Worm (Caenorhabditis elegans) whole organism, L1 larva: ENCODE data around the gene ins-1.
A peak's percentile ranks its signal among the peaks of the same experiment; 100 is the strongest.

Experiments
- C04F5.9 ChIP-seq: sonication (generic microtip); optimal IDR thresholded peaks from 2 replicates; lab custom pipeline; 2016; ENCODE audit warnings: missing genetic modification characterization, missing compliant biosample characterization
- C16A3.4 ChIP-seq: fragments of 150-350 bp; optimal IDR thresholded peaks from 2 replicates; lab custom pipeline; 2014; ENCODE audit warnings: missing biosample characterization, missing genetic modification characterization
- C34B4.2 ChIP-seq: sonication (generic microtip); optimal IDR thresholded peaks from 2 replicates; lab custom pipeline; 2017; ENCODE audit warnings: mild to moderate bottlenecking, missing genetic modification characterization, missing compliant biosample characterization
- F16B12.6 ChIP-seq: fragments of 150-350 bp; optimal IDR thresholded peaks from 2 replicates; lab custom pipeline; 2014; ENCODE audit warnings: missing biosample characterization, missing genetic modification characterization
- alr-1 ChIP-seq: fragments of 200-800 bp; sonication (Bioruptor generic); optimal IDR thresholded peaks from 2 replicates; lab custom pipeline; 2018; ENCODE audit warnings: borderline replicate concordance, mild to moderate bottlenecking, missing genetic modification characterization, missing compliant biosample characterization
- aly-2 ChIP-seq: fragments of 150-350 bp; optimal IDR thresholded peaks from 2 replicates; lab custom pipeline; 2014; ENCODE audit warnings: missing biosample characterization, missing genetic modification characterization
- ama-1 ChIP-seq: fragments of 150-350 bp; optimal IDR thresholded peaks from 2 replicates; lab custom pipeline; 2014
- blmp-1 ChIP-seq: fragments of 150-350 bp; optimal IDR thresholded peaks from 2 replicates; lab custom pipeline; 2014; ENCODE audit warnings: missing biosample characterization, missing genetic modification characterization
- ceh-63 ChIP-seq: fragments of 200-800 bp; sonication (Bioruptor generic); optimal IDR thresholded peaks from 2 replicates; lab custom pipeline; 2018; ENCODE audit warnings: mild to moderate bottlenecking, missing genetic modification characterization, missing compliant biosample characterization
- ceh-82 ChIP-seq, 3 experiments: fragments of 150-350 bp in 1 of 3; sonication (generic microtip) in 2 of 3; optimal IDR thresholded peaks; 2 replicates each; lab custom pipeline; 2014 to 2017; ENCODE audit warnings: missing biosample characterization in 3 of 3, missing genetic modification characterization in 3 of 3
- ceh-88 ChIP-seq: fragments of 200-800 bp; sonication (Bioruptor generic); IDR thresholded peaks from 2 replicates; pipeline ENCODE4 v1.3.6; 2022; ENCODE audit warnings: missing genetic modification characterization, missing compliant biosample characterization
- dsc-1 ChIP-seq: sonication (generic microtip); optimal IDR thresholded peaks from 2 replicates; lab custom pipeline; 2016; ENCODE audit warnings: mild to moderate bottlenecking, missing genetic modification characterization, missing compliant biosample characterization
- efl-1 ChIP-seq, 4 experiments: fragments of 150-350 bp; optimal IDR thresholded peaks in 3 of 4; peaks in 1 of 4; 1 replicate in 1 of 4; 2 replicates in 3 of 4; lab custom pipeline; 2014; ENCODE audit warnings: missing biosample characterization in 2 of 4, missing genetic modification characterization in 2 of 4, missing genetic modification reagents in 2 of 4
- efl-3 ChIP-seq: fragments of 200-800 bp; sonication (Bioruptor generic); optimal IDR thresholded peaks from 2 replicates; lab custom pipeline; 2018; ENCODE audit warnings: mild to moderate bottlenecking, missing genetic modification characterization, missing compliant biosample characterization
- egl-13 ChIP-seq: sonication (generic microtip); optimal IDR thresholded peaks from 2 replicates; lab custom pipeline; 2016; ENCODE audit warnings: missing genotype, missing genetic modification reagents, missing genetic modification characterization, missing compliant biosample characterization
- elt-2 ChIP-seq: sonication (generic microtip); optimal IDR thresholded peaks from 2 replicates; lab custom pipeline; 2016; ENCODE audit warnings: missing genetic modification characterization, mild to moderate bottlenecking, inconsistent platforms, missing compliant biosample characterization, missing genetic modification reagents
- elt-3 ChIP-seq, 6 experiments: fragments of 150-350 bp in 1 of 6; sonication (generic microtip); optimal IDR thresholded peaks; 2 replicates each; lab custom pipeline; 2017 to 2018; ENCODE audit warnings: missing biosample characterization in 6 of 6, missing genetic modification characterization in 6 of 6, inconsistent platforms in 1 of 6
- ets-5 ChIP-seq: fragments of 200-800 bp; sonication (Bioruptor generic); IDR thresholded peaks from 2 replicates; pipeline ENCODE4 v1.3.6; 2022; ENCODE audit warnings: missing genetic modification characterization, missing compliant biosample characterization
- fos-1 ChIP-seq: fragments of 150-350 bp; optimal IDR thresholded peaks from 2 replicates; lab custom pipeline; 2014; ENCODE audit warnings: missing biosample characterization, missing genetic modification characterization
- grh-1 ChIP-seq: fragments of 200-800 bp; sonication (Bioruptor generic); IDR thresholded peaks from 2 replicates; pipeline ENCODE4 v1.3.6; 2022; ENCODE audit warnings: missing genetic modification reagents, missing genetic modification characterization, missing compliant biosample characterization
- hlh-17 ChIP-seq: fragments of 200-800 bp; sonication (Bioruptor generic); optimal IDR thresholded peaks from 2 replicates; lab custom pipeline; 2018; ENCODE audit warnings: missing genetic modification characterization, mild to moderate bottlenecking, missing compliant biosample characterization, moderate library complexity, borderline replicate concordance
- hlh-4 ChIP-seq: sonication (generic microtip); optimal IDR thresholded peaks from 2 replicates; lab custom pipeline; 2016; ENCODE audit warnings: mild to moderate bottlenecking, missing genetic modification characterization, missing compliant biosample characterization
- hpl-2 ChIP-seq: fragments of 150-350 bp; optimal IDR thresholded peaks from 2 replicates; lab custom pipeline; 2014; ENCODE audit warnings: missing biosample characterization, missing genetic modification reagents, missing genetic modification characterization
- jun-1 ChIP-seq: fragments of 150-350 bp; optimal IDR thresholded peaks from 2 replicates; lab custom pipeline; 2014; ENCODE audit warnings: missing biosample characterization, missing genetic modification reagents, missing genetic modification characterization
- lin-14 ChIP-seq: fragments of 200-800 bp; sonication (Bioruptor generic); optimal IDR thresholded peaks from 2 replicates; lab custom pipeline; 2018; ENCODE audit warnings: mild to moderate bottlenecking, missing genetic modification characterization, moderate library complexity, missing compliant biosample characterization
- lin-15B ChIP-seq: fragments of 150-350 bp; sonication (generic microtip); optimal IDR thresholded peaks from 3 replicates; lab custom pipeline; 2014; ENCODE audit warnings: missing biosample characterization, missing genetic modification characterization
- lin-35 ChIP-seq, 2 experiments: fragments of 150-350 bp; optimal IDR thresholded peaks; 2 replicates each; lab custom pipeline; 2014; ENCODE audit warnings: missing biosample characterization in 2 of 2, missing genetic modification characterization in 2 of 2, missing genetic modification reagents in 2 of 2
- lir-3 ChIP-seq: sonication (generic microtip); optimal IDR thresholded peaks from 2 replicates; lab custom pipeline; 2016; ENCODE audit warnings: mild to moderate bottlenecking, missing genetic modification characterization, moderate library complexity, missing compliant biosample characterization; ENCODE audit not compliant: poor library complexity
- mdl-1 ChIP-seq, 2 experiments: fragments of 150-350 bp; optimal IDR thresholded peaks; 2 replicates each; lab custom pipeline; 2014 to 2017; ENCODE audit warnings: missing biosample characterization in 2 of 2, missing genetic modification characterization in 2 of 2, inconsistent platforms in 1 of 2
- mef-2 ChIP-seq: fragments of 150-350 bp; optimal IDR thresholded peaks from 2 replicates; lab custom pipeline; 2014; ENCODE audit warnings: missing biosample characterization, missing genetic modification characterization
- mep-1 ChIP-seq: fragments of 150-350 bp; optimal IDR thresholded peaks from 2 replicates; lab custom pipeline; 2014; ENCODE audit warnings: missing biosample characterization, missing genetic modification characterization
- nhr-12 ChIP-seq: sonication (generic microtip); optimal IDR thresholded peaks from 2 replicates; lab custom pipeline; 2017; ENCODE audit warnings: missing biosample characterization, missing genetic modification characterization
- nhr-20 ChIP-seq: sonication (generic microtip); optimal IDR thresholded peaks from 2 replicates; lab custom pipeline; 2016; ENCODE audit warnings: mild to moderate bottlenecking, missing genetic modification characterization, missing compliant biosample characterization
- nhr-237 ChIP-seq: fragments of 150-350 bp; optimal IDR thresholded peaks from 2 replicates; lab custom pipeline; 2014; ENCODE audit warnings: missing biosample characterization, missing genetic modification characterization
- nhr-47 ChIP-seq: sonication (generic microtip); optimal IDR thresholded peaks from 2 replicates; lab custom pipeline; 2016; ENCODE audit warnings: mild to moderate bottlenecking, missing genetic modification characterization, moderate library complexity, missing compliant biosample characterization
- nhr-71 ChIP-seq: sonication (generic microtip); optimal IDR thresholded peaks from 2 replicates; lab custom pipeline; 2016; ENCODE audit warnings: mild to moderate bottlenecking, missing genetic modification characterization, moderate library complexity, missing compliant biosample characterization
- nhr-76 ChIP-seq: sonication (generic microtip); optimal IDR thresholded peaks from 2 replicates; lab custom pipeline; 2017; ENCODE audit warnings: missing biosample characterization, missing genetic modification characterization
- nhr-77 ChIP-seq: fragments of 150-350 bp; optimal IDR thresholded peaks from 2 replicates; lab custom pipeline; 2014; ENCODE audit warnings: missing biosample characterization, missing genetic modification characterization
- nhr-84 ChIP-seq: sonication (generic microtip); optimal IDR thresholded peaks from 2 replicates; lab custom pipeline; 2017; ENCODE audit warnings: missing biosample characterization, missing genetic modification characterization
- pax-3 ChIP-seq: fragments of 200-800 bp; sonication (Bioruptor generic); optimal IDR thresholded peaks from 2 replicates; lab custom pipeline; 2018; ENCODE audit warnings: mild to moderate bottlenecking, missing genetic modification characterization, moderate library complexity, missing compliant biosample characterization
- pqm-1 ChIP-seq: sonication (generic microtip); optimal IDR thresholded peaks from 3 replicates; lab custom pipeline; 2017; ENCODE audit warnings: missing biosample characterization, missing genetic modification characterization
- rnt-1 ChIP-seq: sonication (generic microtip); optimal IDR thresholded peaks from 2 replicates; lab custom pipeline; 2016; ENCODE audit warnings: mild to moderate bottlenecking, missing genetic modification characterization, moderate library complexity, missing compliant biosample characterization
- skn-1 ChIP-seq: fragments of 150-350 bp; optimal IDR thresholded peaks from 2 replicates; lab custom pipeline; 2014; ENCODE audit warnings: missing biosample characterization, missing genetic modification characterization
- snu-23 ChIP-seq: sonication (generic microtip); optimal IDR thresholded peaks from 2 replicates; lab custom pipeline; 2016; ENCODE audit warnings: missing genetic modification characterization, missing compliant biosample characterization
- sox-4 ChIP-seq: sonication (generic microtip); optimal IDR thresholded peaks from 2 replicates; lab custom pipeline; 2016; ENCODE audit warnings: missing genetic modification characterization, missing compliant biosample characterization
- sptf-1 ChIP-seq: fragments of 150-350 bp; optimal IDR thresholded peaks from 2 replicates; lab custom pipeline; 2014; ENCODE audit warnings: missing biosample characterization, missing genetic modification characterization
- sup-37 ChIP-seq: fragments of 200-800 bp; sonication (Bioruptor generic); optimal IDR thresholded peaks from 2 replicates; lab custom pipeline; 2018; ENCODE audit warnings: mild to moderate bottlenecking, missing genetic modification characterization, missing compliant biosample characterization
- tbx-2 ChIP-seq: sonication (generic microtip); optimal IDR thresholded peaks from 2 replicates; lab custom pipeline; 2016; ENCODE audit warnings: missing genetic modification characterization, missing compliant biosample characterization
- tlp-1 ChIP-seq: fragments of 150-350 bp; optimal IDR thresholded peaks from 2 replicates; lab custom pipeline; 2014; ENCODE audit warnings: missing biosample characterization, missing genetic modification characterization
- unc-62 ChIP-seq: fragments of 150-350 bp; optimal IDR thresholded peaks from 2 replicates; lab custom pipeline; 2014; ENCODE audit warnings: missing biosample characterization, missing genetic modification reagents, missing genetic modification characterization
- unc-86 ChIP-seq: sonication (generic microtip); optimal IDR thresholded peaks from 2 replicates; lab custom pipeline; 2016; ENCODE audit warnings: missing genetic modification characterization, missing compliant biosample characterization
- xbp-1 ChIP-seq: sonication (generic microtip); optimal IDR thresholded peaks from 2 replicates; lab custom pipeline; 2016; ENCODE audit warnings: missing genetic modification characterization, missing compliant biosample characterization
- zag-1 ChIP-seq: fragments of 150-350 bp; optimal IDR thresholded peaks from 2 replicates; lab custom pipeline; 2014; ENCODE audit warnings: missing biosample characterization, missing genetic modification characterization
- zip-4 ChIP-seq: fragments of 200-800 bp; sonication (Bioruptor generic); optimal IDR thresholded peaks from 2 replicates; lab custom pipeline; 2018; ENCODE audit warnings: mild to moderate bottlenecking, missing genetic modification characterization, moderate library complexity, missing compliant biosample characterization

The ins-1 gene

DNA sequence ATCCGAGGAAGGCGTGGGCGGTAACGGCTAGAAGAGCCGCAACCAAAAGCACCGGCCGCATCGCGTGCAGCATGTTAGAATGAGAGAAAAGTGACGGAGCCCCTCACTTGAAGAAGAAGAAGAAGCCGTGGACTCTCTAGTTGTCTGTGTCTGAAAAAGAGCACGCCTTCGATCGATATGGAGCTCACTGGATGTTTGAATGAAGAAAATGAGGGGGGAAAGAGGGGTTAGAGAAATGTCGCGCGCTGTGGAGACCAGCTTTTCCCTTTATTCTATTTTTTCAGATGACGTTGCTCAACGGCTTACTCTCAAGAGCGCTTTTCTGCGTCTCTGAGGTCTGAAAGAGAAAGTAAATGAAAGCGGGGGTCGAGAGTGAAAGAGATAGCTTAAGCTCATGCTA lies 45.2 kb downstream of the ins-1 start, which contains the start of gene egl-21 (continued):
- TF ChIP-seq lir-3 (tag; lab: Kevin White, UChicago) = peak; percentile 42
- no peak for TF ChIP-seq hpl-2 (GFP tag; lab: Kevin White, UChicago)
- TF ChIP-seq nhr-47 = peak; percentile 80
- peak; percentile 63 for TF ChIP-seq tbx-2 (tag; lab: Kevin White, UChicago)
- peak; percentile 56 for TF ChIP-seq snu-23
- TF ChIP-seq C04F5.9 (tag; lab: Kevin White, UChicago) = no peak
- peak; percentile 36 to 45 for TF ChIP-seq efl-1 (optimal IDR thresholded peaks at IDR 0.05; lab: Kevin White, UChicago)
- TF ChIP-seq efl-1 (GFP tag; optimal IDR thresholded peaks at IDR 0.05 in 1 of 2; lab: Kevin White, UChicago) = no peak
- peak; percentile 55 for TF ChIP-seq dsc-1 (tag; lab: Kevin White, UChicago)
- TF ChIP-seq sptf-1 (tag; lab: Kevin White, UChicago) = no peak
- peak; percentile 37 for TF ChIP-seq skn-1 (tag; lab: Kevin White, UChicago)
- TF ChIP-seq mef-2 (tag; lab: Kevin White, UChicago) = peak; percentile 59
- TF ChIP-seq elt-2 (tag; lab: Kevin White, UChicago) = no peak
- peak; percentile 60 for TF ChIP-seq pax-3 (tag; lab: Kevin White, UChicago)
- TF ChIP-seq zip-4 (GFP tag; lab: Kevin White, UChicago) = peak; percentile 7
- TF ChIP-seq efl-3 (GFP tag; lab: Kevin White, UChicago) = no peak
- no peak for TF ChIP-seq pqm-1
- TF ChIP-seq hlh-17 (GFP tag; lab: Kevin White, UChicago) = no peak
- no peak for TF ChIP-seq nhr-77
- TF ChIP-seq sup-37 (GFP tag; lab: Kevin White, UChicago) = no peak
- TF ChIP-seq unc-62 = no peak
- no peak for TF ChIP-seq F16B12.6 (tag; lab: Kevin White, UChicago)
- TF ChIP-seq lin-15B (tag; lab: Kevin White, UChicago) = no peak
- no peak for TF ChIP-seq tlp-1 (tag; lab: Kevin White, UChicago)
- peak; percentile 34 for TF ChIP-seq zag-1
- no peak for TF ChIP-seq nhr-237 (tag; lab: Kevin White, UChicago)
- TF ChIP-seq ceh-88 (GFP tag; lab: Robert Waterston, UW) = no peak
- TF ChIP-seq nhr-76 = no peak
- TF ChIP-seq nhr-84 (tag; lab: Kevin White, UChicago) = no peak
- TF ChIP-seq C34B4.2 = no peak
- peak; percentile 93 for TF ChIP-seq lin-14 (GFP tag; lab: Kevin White, UChicago)
- no peak for TF ChIP-seq ets-5 (GFP tag; lab: Robert Waterston, UW)
- TF ChIP-seq rnt-1 = peak; percentile 12
- TF ChIP-seq nhr-12 (tag; lab: Kevin White, UChicago) = no peak
- TF ChIP-seq C16A3.4 (tag; lab: Kevin White, UChicago) = peak; percentile 6
- no peak for TF ChIP-seq ceh-63 (GFP tag; lab: Kevin White, UChicago)
- no peak for TF ChIP-seq mdl-1 (tag; optimal IDR thresholded peaks at IDR 0.05; lab: Kevin White, UChicago)
- no peak for TF ChIP-seq elt-3 (tag; optimal IDR thresholded peaks at IDR 0.05; lab: Kevin White, UChicago)
- TF ChIP-seq hlh-4 (tag; lab: Kevin White, UChicago) = no peak
- TF ChIP-seq aly-2 (tag; lab: Kevin White, UChicago) = no peak
- TF ChIP-seq lin-35 (GFP tag; optimal IDR thresholded peaks at IDR 0.05; lab: Kevin White, UChicago) = peak in 1 of 2 experiments; percentile 53
- TF ChIP-seq jun-1 = peak; percentile 70
- no peak for TF ChIP-seq ama-1 (lab: Kevin White, UChicago)
- TF ChIP-seq nhr-20 (tag; lab: Kevin White, UChicago) = no peak
- TF ChIP-seq sox-4 = peak; percentile 23
- peak; percentile 14 for TF ChIP-seq fos-1 (tag; lab: Kevin White, UChicago)
- TF ChIP-seq unc-86 (tag; lab: Kevin White, UChicago) = peak; percentile 82
- TF ChIP-seq grh-1 = no peak
- no peak for TF ChIP-seq blmp-1 (tag; lab: Kevin White, UChicago)
- peak; percentile 83 for TF ChIP-seq nhr-71 (tag; lab: Kevin White, UChicago)
- peak; percentile 81 for TF ChIP-seq egl-13 (tag; lab: Kevin White, UChicago)
- TF ChIP-seq ceh-82 (tag; optimal IDR thresholded peaks at IDR 0.05; lab: Kevin White, UChicago) = peak; percentile 35 to 65 (median 52)
- TF ChIP-seq alr-1 (tag; lab: Kevin White, UChicago) = no peak
- TF ChIP-seq mep-1 (tag; lab: Kevin White, UChicago) = peak; percentile 45
- peak; percentile 88 for TF ChIP-seq xbp-1 (tag; lab: Kevin White, UChicago)
